Worm (Caenorhabditis elegans): ENCODE data around the gene F38A5.22.

- TF ChIP-seq ama-1 (optimal IDR thresholded peaks at IDR 0.05), result no peak
- TF ChIP-seq ceh-2 (tag; optimal IDR thresholded peaks at IDR 0.05), result no peak
- TF ChIP-seq pqm-1 (tag; optimal IDR thresholded peaks at IDR 0.05), result no peak
- TF ChIP-seq pros-1 (tag; optimal IDR thresholded peaks at IDR 0.05), result no peak
- TF ChIP-seq unc-86 (tag; optimal IDR thresholded peaks at IDR 0.05), result no peak
These were observed 23.1 kb downstream of the F38A5.22 start for ce11 chrIV:6572655-6573054.
